Fruit fly (Drosophila melanogaster) whole organism, wandering third instar larva: ENCODE results near the gene CG3546.

ENCODE experiments used
- Dfd ChIP-seq: fragments of >200 bp; optimal IDR thresholded peaks from 2 replicates; lab custom pipeline; 2017; ENCODE audit warnings: missing biosample characterization, missing genetic modification characterization
- HLH106 ChIP-seq: fragments of 200-800 bp; optimal IDR thresholded peaks from 3 replicates; lab custom pipeline; 2019; ENCODE audit warnings: missing biosample characterization, mild to moderate bottlenecking, missing genetic modification characterization, moderate library complexity
- Hr78 ChIP-seq: fragments of >200 bp; optimal IDR thresholded peaks from 2 replicates; lab custom pipeline; 2017; ENCODE audit warnings: missing biosample characterization, missing genetic modification characterization
- Jra ChIP-seq: sonication (Bioruptor generic); optimal IDR thresholded peaks from 2 replicates; lab custom pipeline; 2016; ENCODE audit warnings: missing biosample characterization, missing genetic modification characterization
- Myc ChIP-seq: fragments of >200 bp; optimal IDR thresholded peaks from 2 replicates; lab custom pipeline; 2017
- N ChIP-seq: fragments of >200 bp; optimal IDR thresholded peaks from 2 replicates; lab custom pipeline; 2018; ENCODE audit warnings: missing biosample characterization, missing external identifiers, missing genetic modification characterization
- Vsx2 ChIP-seq: fragments of 200-300, 225-300 bp; sonication (Bioruptor generic); optimal IDR thresholded peaks from 2 replicates; lab custom pipeline; 2018; ENCODE audit warnings: missing biosample characterization, missing genetic modification characterization; ENCODE audit not compliant: partially characterized antibody
- brk ChIP-seq: fragments of 200-800 bp; sonication (Bioruptor generic); optimal IDR thresholded peaks from 2 replicates; lab custom pipeline; 2016; ENCODE audit warnings: missing biosample characterization, mild to moderate bottlenecking, missing genetic modification characterization
- jim ChIP-seq: fragments of 175-275, 200-325 bp; sonication (Bioruptor generic); optimal IDR thresholded peaks from 2 replicates; lab custom pipeline; 2016; ENCODE audit warnings: missing biosample characterization, mild to moderate bottlenecking, missing genetic modification characterization
- pan ChIP-seq: fragments of >200 bp; optimal IDR thresholded peaks from 2 replicates; lab custom pipeline; 2017
- psq ChIP-seq: fragments of 200-800 bp; sonication (Bioruptor generic); optimal IDR thresholded peaks from 3 replicates; lab custom pipeline; 2017; ENCODE audit warnings: missing biosample characterization, mild to moderate bottlenecking, missing genetic modification characterization, moderate library complexity
- sage ChIP-seq: fragments of 200-800 bp; sonication (Bioruptor generic); optimal IDR thresholded peaks from 2 replicates; lab custom pipeline; 2016; ENCODE audit warnings: missing biosample characterization, mild to moderate bottlenecking, missing genetic modification characterization

DNA sequence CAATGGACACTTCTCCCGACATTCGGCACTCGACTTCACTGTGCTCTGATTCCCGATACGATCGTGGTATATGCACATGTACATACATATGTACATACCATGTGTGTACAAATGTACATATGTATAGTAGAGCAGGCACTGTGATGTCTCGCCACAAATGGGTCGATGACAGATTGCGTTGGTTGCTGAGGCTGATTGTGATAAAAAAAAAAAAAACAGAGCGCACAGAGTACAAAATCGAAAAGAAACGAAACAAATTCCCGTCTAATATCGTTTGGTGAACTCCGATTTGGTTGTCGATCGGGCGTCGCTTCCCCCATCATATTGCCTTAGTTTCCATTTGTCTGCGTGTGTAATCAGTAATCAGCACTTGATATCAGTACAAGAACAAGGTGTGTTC lies 2.0 kb upstream of the CG3546 start:
- TF ChIP-seq Vsx2 (GFP tag; lab: Kevin White, UChicago) (no peak), Myc (lab: Kevin White, UChicago) (no peak), Hr78 (GFP tag; lab: Kevin White, UChicago) (no peak), jim (GFP tag; lab: Kevin White, UChicago) (no peak), psq (GFP tag; lab: Kevin White, UChicago) (no peak), N (GFP tag; lab: Kevin White, UChicago) (no peak), Jra (GFP tag; lab: Kevin White, UChicago) (no peak), HLH106 (no peak), sage (GFP tag; lab: Kevin White, UChicago) (no peak), pan (no peak), brk (no peak), Dfd (GFP tag; lab: Kevin White, UChicago) (no peak)
